Worm (Caenorhabditis elegans): Measurements from ENCODE around the gene T25F10.1.

T25F10.1 gene

DNA sequence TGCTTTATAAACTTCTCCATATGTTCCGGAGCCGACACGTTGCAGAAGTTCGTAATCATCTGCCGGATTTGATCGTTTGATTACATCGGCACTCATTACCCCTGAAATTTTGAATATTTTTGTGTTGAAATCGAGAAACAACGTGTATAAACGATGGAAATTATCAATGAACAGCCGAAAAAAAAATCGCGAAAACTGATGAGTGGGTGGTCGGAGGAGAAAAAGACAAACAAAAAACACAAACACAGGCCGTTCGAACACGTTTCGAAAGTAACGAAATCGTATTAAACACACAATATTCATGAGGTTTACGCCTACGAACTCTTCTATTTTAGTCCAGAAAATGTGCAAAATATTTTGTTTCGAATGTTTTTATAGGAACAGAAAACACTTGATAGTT, 24.3 kb downstream of the T25F10.1 start, which contains the start of gene gck-2:
gck-2 (minus strand) TSS at position 101 of the 400 bp plus-strand sequence.
- TF ChIP-seq unc-98 (GFP tag; IDR thresholded peaks at IDR 0.05) = no peak
- no peak for TF ChIP-seq ceh-82 (tag; optimal IDR thresholded peaks at IDR 0.05)
- no peak for TF ChIP-seq dsc-1 (tag; optimal IDR thresholded peaks at IDR 0.05)
- no peak for TF ChIP-seq vab-15 (tag; optimal IDR thresholded peaks at IDR 0.05)
- no peak for TF ChIP-seq Y116A8C.19 (tag; optimal IDR thresholded peaks at IDR 0.05; ENCODE audit: borderline replicate concordance)
- TF ChIP-seq nhr-11 (tag; optimal IDR thresholded peaks at IDR 0.05) = no peak
- TF ChIP-seq fkh-4 (tag; optimal IDR thresholded peaks at IDR 0.05; ENCODE audit: borderline replicate concordance) = no peak
- TF ChIP-seq ztf-4 (tag; optimal IDR thresholded peaks at IDR 0.05) = no peak

ce11 chrV:6792973-6793372, 24.7 kb downstream of the T25F10.1 start:
- TF ChIP-seq lin-35 (GFP tag; optimal IDR thresholded peaks at IDR 0.05) (peak; percentile 7 to 60), jun-1 (tag; optimal IDR thresholded peaks at IDR 0.05) (no peak), lin-14 (GFP tag; optimal IDR thresholded peaks at IDR 0.05) (no peak), F16B12.6 (tag; optimal IDR thresholded peaks at IDR 0.05) (peak; percentile 31), ztf-4 (tag; optimal IDR thresholded peaks at IDR 0.05) (no peak), ztf-11 (tag; optimal IDR thresholded peaks at IDR 0.05) (no peak), efl-1 (optimal IDR thresholded peaks at IDR 0.05) (peak in 1 of 2 experiments; percentile 48), efl-1 (GFP tag; optimal IDR thresholded peaks at IDR 0.05 in 1 of 2) (peak; percentile 8 to 64), unc-130 (tag; optimal IDR thresholded peaks at IDR 0.05) (no peak), dpl-1 (GFP tag; optimal IDR thresholded peaks at IDR 0.05) (peak in 2 of 3 experiments; percentile 26 to 70), lsy-2 (tag; optimal IDR thresholded peaks at IDR 0.05) (peak in 1 of 2 experiments; percentile 41), aha-1 (tag; optimal IDR thresholded peaks at IDR 0.05) (no peak), mdl-1 (tag; optimal IDR thresholded peaks at IDR 0.05) (no peak), efl-3 (GFP tag; optimal IDR thresholded peaks at IDR 0.05) (no peak), hlh-4 (tag; optimal IDR thresholded peaks at IDR 0.05) (no peak), nhr-12 (tag; optimal IDR thresholded peaks at IDR 0.05) (no peak), pax-3 (tag; optimal IDR thresholded peaks at IDR 0.05) (no peak), skn-1 (tag; optimal IDR thresholded peaks at IDR 0.05) (no peak), elt-2 (tag; optimal IDR thresholded peaks at IDR 0.05) (no peak), nhr-237 (tag; optimal IDR thresholded peaks at IDR 0.05) (no peak), nhr-20 (tag; optimal IDR thresholded peaks at IDR 0.05) (no peak), dsc-1 (tag; optimal IDR thresholded peaks at IDR 0.05) (no peak), unc-30 (tag; optimal IDR thresholded peaks at IDR 0.05) (no peak)

DNA sequence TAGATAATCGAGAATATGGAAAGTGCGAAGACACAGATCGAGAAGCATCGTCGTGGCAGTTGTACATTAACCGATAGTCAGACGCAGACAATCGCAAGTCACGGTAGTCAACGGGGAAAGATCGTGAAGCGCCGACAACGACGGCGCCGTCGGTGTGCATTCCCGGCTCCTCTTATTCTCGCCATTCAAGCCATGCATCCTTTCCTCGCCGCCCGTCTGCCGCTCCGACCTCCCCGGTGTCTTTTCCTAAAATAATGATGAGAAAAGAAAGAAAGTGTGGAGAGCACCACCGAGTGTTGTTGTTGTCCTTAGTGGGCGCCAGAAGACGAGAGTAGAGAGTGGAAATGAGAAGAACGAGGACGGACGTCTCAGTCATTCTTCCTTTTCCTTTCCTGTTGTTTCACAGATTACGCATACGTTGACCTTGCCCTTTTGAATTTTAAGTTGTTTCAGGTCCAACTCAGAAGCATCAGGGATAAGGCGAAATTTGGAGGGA, 25.5 kb downstream of the T25F10.1 start, which contains the start of gene ZC404.1:
ZC404.1 (plus strand) TSS at position 446 of the 496 bp plus-strand sequence.
- TF ChIP-seq unc-130 (tag; optimal IDR thresholded peaks at IDR 0.05) = no peak
- TF ChIP-seq sptf-1 (tag; optimal IDR thresholded peaks at IDR 0.05) = no peak
- TF ChIP-seq unc-98 (GFP tag; IDR thresholded peaks at IDR 0.05) = no peak
- TF ChIP-seq nhr-11 (tag; optimal IDR thresholded peaks at IDR 0.05) = no peak
- TF ChIP-seq C34B4.2 (tag; optimal IDR thresholded peaks at IDR 0.05) = no peak
- no peak for TF ChIP-seq sox-4 (tag; optimal IDR thresholded peaks at IDR 0.05)
- peak; percentile 21 for TF ChIP-seq swsn-7 (tag; optimal IDR thresholded peaks at IDR 0.05)
- TF ChIP-seq nhr-237 (tag; optimal IDR thresholded peaks at IDR 0.05) = no peak
- no peak for TF ChIP-seq nhr-84 (tag; optimal IDR thresholded peaks at IDR 0.05)
- no peak for TF ChIP-seq snu-23 (GFP tag; optimal IDR thresholded peaks at IDR 0.05)
- TF ChIP-seq nhr-47 (tag; optimal IDR thresholded peaks at IDR 0.05) = peak; percentile 12
- no peak for TF ChIP-seq unc-62 (GFP tag; optimal IDR thresholded peaks at IDR 0.05)
- peak in 1 of 3 experiments; percentile 23 for TF ChIP-seq ceh-82 (tag; optimal IDR thresholded peaks at IDR 0.05)
- TF ChIP-seq fkh-8 (tag; optimal IDR thresholded peaks at IDR 0.05) = peak; percentile 64
- no peak for TF ChIP-seq alr-1 (tag; optimal IDR thresholded peaks at IDR 0.05; ENCODE audit: borderline replicate concordance)
- TF ChIP-seq isw-1 (GFP tag; IDR thresholded peaks at IDR 0.05) = no peak; the same call in 1 of the 2 replicates
- TF ChIP-seq lin-35 (GFP tag; optimal IDR thresholded peaks at IDR 0.05) = peak in 1 of 2 experiments; percentile 3
- no peak for TF ChIP-seq ceh-63 (GFP tag; optimal IDR thresholded peaks at IDR 0.05)
- no peak for TF ChIP-seq ztf-11 (tag; optimal IDR thresholded peaks at IDR 0.05)
- peak; percentile 36 for TF ChIP-seq nhr-71 (tag; optimal IDR thresholded peaks at IDR 0.05)
- TF ChIP-seq lsy-2 (tag; optimal IDR thresholded peaks at IDR 0.05) = peak in 1 of 2 experiments; percentile 22
- TF ChIP-seq egl-27 (tag; optimal IDR thresholded peaks at IDR 0.05) = no peak
- peak; percentile 24 for TF ChIP-seq snpc-4 (tag; optimal IDR thresholded peaks at IDR 0.05)
- no peak for TF ChIP-seq lir-3 (tag; optimal IDR thresholded peaks at IDR 0.05; ENCODE audit: poor library complexity)
- no peak for TF ChIP-seq nhr-12 (tag; optimal IDR thresholded peaks at IDR 0.05)
- no peak for TF ChIP-seq ces-1 (GFP tag; optimal IDR thresholded peaks at IDR 0.05)
- no peak for TF ChIP-seq fkh-4 (tag; optimal IDR thresholded peaks at IDR 0.05; ENCODE audit: borderline replicate concordance)
- TF ChIP-seq lin-13 (GFP tag; optimal IDR thresholded peaks at IDR 0.05) = no peak
- TF ChIP-seq efl-3 (GFP tag; optimal IDR thresholded peaks at IDR 0.05) = no peak
- TF ChIP-seq lin-14 (GFP tag; optimal IDR thresholded peaks at IDR 0.05) = peak; percentile 74
- TF ChIP-seq efl-1 (optimal IDR thresholded peaks at IDR 0.05) = peak; percentile 3 to 8
- TF ChIP-seq efl-1 (GFP tag; optimal IDR thresholded peaks at IDR 0.05 in 1 of 2) = peak in 1 of 2 experiments; percentile 49
